Worm (Caenorhabditis elegans): ENCODE data around the gene F25D1.8.

Gene F25D1.8

DNA sequence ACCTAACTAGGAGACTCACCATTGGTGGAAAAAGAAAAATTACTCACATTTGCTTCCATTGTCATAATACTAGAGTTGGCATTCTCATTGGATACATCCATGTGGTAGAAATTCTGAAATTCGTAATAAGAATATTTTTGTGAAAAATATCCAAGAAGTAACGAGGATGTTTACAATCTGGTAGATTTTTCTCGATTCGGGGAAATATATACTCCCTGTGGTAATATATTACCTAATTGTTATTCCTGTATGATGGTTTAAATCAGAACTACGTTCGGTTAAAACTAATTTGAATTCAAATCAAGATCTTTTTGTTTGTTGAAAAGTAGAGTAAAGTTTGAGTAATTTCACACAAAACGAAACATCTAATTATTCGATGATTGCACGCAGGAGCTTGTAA lies 9.8 kb downstream of the F25D1.8 start, which contains the start of gene srd-34:
Gene srd-34, minus strand, starts transcription at position 101 of the 400 bp plus-strand sequence.
- TF ChIP-seq nhr-76 (tag; optimal IDR thresholded peaks at IDR 0.05) (no peak), drap-1 (GFP tag; optimal IDR thresholded peaks at IDR 0.05) (no peak), nhr-2 (tag; optimal IDR thresholded peaks at IDR 0.05) (no peak), lin-13 (tag; optimal IDR thresholded peaks at IDR 0.05) (no peak), unc-39 (tag; optimal IDR thresholded peaks at IDR 0.05) (no peak), mab-5 (tag; optimal IDR thresholded peaks at IDR 0.05) (no peak), cnd-1 (tag; optimal IDR thresholded peaks at IDR 0.05) (no peak), blmp-1 (tag; optimal IDR thresholded peaks at IDR 0.05) (no peak), sem-2 (GFP tag; optimal IDR thresholded peaks at IDR 0.05) (no peak), ceh-39 (tag; optimal IDR thresholded peaks at IDR 0.05) (no peak), elt-1 (tag; optimal IDR thresholded peaks at IDR 0.05; ENCODE audit: borderline replicate concordance, insufficient read depth) (no peak), sptf-1 (tag; optimal IDR thresholded peaks at IDR 0.05) (no peak), elt-3 (tag; optimal IDR thresholded peaks at IDR 0.05) (no peak), ceh-83 (GFP tag; optimal IDR thresholded peaks at IDR 0.05) (no peak)

DNA sequence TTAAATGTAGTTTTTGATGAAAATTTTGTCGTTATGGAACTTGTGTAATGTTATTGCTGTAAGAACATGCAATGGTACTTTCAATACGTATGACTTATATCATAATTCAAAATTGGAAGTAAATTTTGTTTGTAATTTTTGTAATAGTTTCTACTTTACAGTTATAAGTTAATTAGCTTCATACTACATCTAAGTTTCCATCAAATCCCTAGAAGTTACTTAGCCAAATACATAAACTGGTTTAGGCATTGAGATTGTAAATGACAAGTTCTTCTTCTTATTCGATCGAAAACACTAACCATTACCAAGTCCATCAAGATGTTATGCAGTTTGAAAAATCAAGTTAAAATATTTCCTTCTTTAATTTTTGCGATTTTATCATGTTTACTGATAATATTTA lies 10.5 kb downstream of the F25D1.8 start, which contains the start of gene F32G8.2:
Gene F32G8.2, plus strand, starts transcription at position 301 of the 400 bp plus-strand sequence.
- TF ChIP-seq sem-2 (GFP tag; optimal IDR thresholded peaks at IDR 0.05) (no peak), bed-3 (GFP tag; optimal IDR thresholded peaks at IDR 0.05) (no peak), unc-62 (GFP tag; optimal IDR thresholded peaks at IDR 0.05) (no peak), tbx-8 (GFP tag; optimal IDR thresholded peaks at IDR 0.05) (no peak), pha-4 (tag; optimal IDR thresholded peaks at IDR 0.05) (no peak), cnd-1 (tag; optimal IDR thresholded peaks at IDR 0.05) (no peak)

DNA sequence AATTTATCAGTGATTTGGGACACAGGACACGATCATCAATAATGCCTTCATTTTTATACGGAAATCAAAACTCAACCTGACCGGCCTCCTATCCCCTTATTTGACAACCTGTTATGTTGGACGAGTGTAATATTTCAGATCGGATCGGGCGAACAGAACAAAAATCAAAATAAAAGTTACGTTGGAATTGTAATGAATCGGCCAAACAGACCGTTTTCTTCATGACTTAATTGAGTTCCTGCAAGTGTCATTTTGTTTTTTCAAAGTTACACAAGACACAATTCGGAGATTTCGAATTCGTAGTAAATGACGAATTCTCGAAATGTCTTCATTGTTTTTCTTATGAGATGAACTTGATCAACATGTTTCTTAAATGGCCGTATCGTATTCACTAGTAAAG lies 16.0 kb downstream of the F25D1.8 start, which contains the start of gene F32G8.3:
Gene F32G8.3, minus strand, starts transcription at position 101 of the 400 bp plus-strand sequence.
- no peak for TF ChIP-seq mab-5 (tag; optimal IDR thresholded peaks at IDR 0.05)
- TF ChIP-seq lin-32 (GFP tag; optimal IDR thresholded peaks at IDR 0.05) = no peak
- TF ChIP-seq hlh-1 (tag; optimal IDR thresholded peaks at IDR 0.05) = no peak
- TF ChIP-seq blmp-1 (tag; optimal IDR thresholded peaks at IDR 0.05) = no peak
- no peak for TF ChIP-seq zip-8 (tag; optimal IDR thresholded peaks at IDR 0.05)
- no peak for TF ChIP-seq ces-1 (GFP tag; optimal IDR thresholded peaks at IDR 0.05)
- no peak for TF ChIP-seq elt-3 (tag; optimal IDR thresholded peaks at IDR 0.05)
- TF ChIP-seq unc-39 (tag; optimal IDR thresholded peaks at IDR 0.05) = no peak
- no peak for TF ChIP-seq lsy-2 (tag; optimal IDR thresholded peaks at IDR 0.05)
- no peak for TF ChIP-seq nhr-76 (tag; optimal IDR thresholded peaks at IDR 0.05)
- no peak for TF ChIP-seq ceh-39 (tag; optimal IDR thresholded peaks at IDR 0.05)

DNA sequence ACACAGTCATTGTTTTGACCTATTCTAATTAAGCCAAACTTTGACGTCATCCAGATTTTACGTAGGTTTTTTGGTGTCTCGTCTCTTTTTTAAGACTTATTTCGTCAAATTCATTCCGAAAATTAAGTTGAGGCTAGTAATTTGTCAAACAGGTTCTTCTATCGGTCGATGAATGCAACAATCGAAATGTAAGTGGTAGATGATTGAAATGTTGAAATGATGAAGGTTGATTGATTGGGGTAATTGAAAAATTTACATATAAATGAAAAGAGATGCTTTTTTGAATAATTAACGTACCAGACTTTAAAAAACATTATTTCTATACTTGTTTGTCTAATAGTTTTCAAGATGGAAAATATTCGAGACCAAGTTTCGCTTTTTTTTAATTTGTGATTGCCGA lies 17.1 kb downstream of the F25D1.8 start:
- no peak for TF ChIP-seq ztf-11 (tag; optimal IDR thresholded peaks at IDR 0.05)
- TF ChIP-seq mep-1 (tag; optimal IDR thresholded peaks at IDR 0.05) = no peak
- no peak for TF ChIP-seq elt-3 (tag; optimal IDR thresholded peaks at IDR 0.05)
- TF ChIP-seq snpc-4 (tag; optimal IDR thresholded peaks at IDR 0.05) = no peak
- TF ChIP-seq unc-62 (GFP tag; optimal IDR thresholded peaks at IDR 0.05) = no peak
- no peak for TF ChIP-seq ces-1 (GFP tag; optimal IDR thresholded peaks at IDR 0.05)
- no peak for TF ChIP-seq nhr-28 (tag; optimal IDR thresholded peaks at IDR 0.05)
- TF ChIP-seq nhr-12 (tag; optimal IDR thresholded peaks at IDR 0.05) = no peak
- TF ChIP-seq unc-120 (tag; optimal IDR thresholded peaks at IDR 0.05; ENCODE audit: poor library complexity, severe bottlenecking) = no peak
- TF ChIP-seq ham-2 (GFP tag; optimal IDR thresholded peaks at IDR 0.05) = no peak
- no peak for TF ChIP-seq cnd-1 (tag; optimal IDR thresholded peaks at IDR 0.05)
- TF ChIP-seq lin-13 (tag; optimal IDR thresholded peaks at IDR 0.05) = no peak
- no peak for TF ChIP-seq hlh-1 (tag; optimal IDR thresholded peaks at IDR 0.05)

DNA sequence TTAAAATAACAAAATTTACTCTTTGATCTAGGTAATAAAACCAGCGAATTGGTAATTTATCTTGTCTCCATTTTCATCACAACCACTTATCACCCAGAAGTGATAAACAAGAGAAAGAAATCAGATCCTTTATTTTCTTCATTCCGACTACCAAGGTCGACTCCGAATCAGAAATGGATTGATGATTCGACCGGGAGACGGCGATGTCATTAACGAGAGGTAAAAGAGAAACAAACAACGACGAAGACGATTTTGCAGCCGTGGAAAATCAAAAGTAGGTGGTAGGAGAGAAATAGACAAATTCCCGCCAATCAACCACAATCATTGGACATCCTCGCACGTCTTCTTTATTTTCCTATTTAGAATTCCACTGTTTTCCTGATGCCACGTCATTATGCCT lies 17.9 kb downstream of the F25D1.8 start:
- TF ChIP-seq nhr-76 (tag; optimal IDR thresholded peaks at IDR 0.05) (no peak), tbx-8 (GFP tag; optimal IDR thresholded peaks at IDR 0.05) (no peak), unc-120 (tag; optimal IDR thresholded peaks at IDR 0.05; ENCODE audit: poor library complexity, severe bottlenecking) (no peak), mab-5 (tag; optimal IDR thresholded peaks at IDR 0.05) (no peak), snpc-4 (tag; optimal IDR thresholded peaks at IDR 0.05) (no peak), ham-2 (GFP tag; optimal IDR thresholded peaks at IDR 0.05) (no peak), drap-1 (GFP tag; optimal IDR thresholded peaks at IDR 0.05) (no peak), ztf-11 (tag; optimal IDR thresholded peaks at IDR 0.05) (no peak), pha-4 (tag; optimal IDR thresholded peaks at IDR 0.05) (no peak), mep-1 (tag; optimal IDR thresholded peaks at IDR 0.05) (no peak), blmp-1 (tag; optimal IDR thresholded peaks at IDR 0.05) (no peak), nhr-28 (tag; optimal IDR thresholded peaks at IDR 0.05) (no peak)

All from whole organism, mixed stage, embryonic.